Worm (Caenorhabditis elegans): ENCODE measurements around the gene Y57G11B.5.

ce11 chrIV:14542517-14542916, 32.1 kb upstream of the Y57G11B.5 start, which contains the start of gene pals-29:
- TF ChIP-seq unc-55 (GFP tag; optimal IDR thresholded peaks at IDR 0.05) (no peak), hlh-6 (tag; optimal IDR thresholded peaks at IDR 0.05) (no peak), nhr-11 (tag; optimal IDR thresholded peaks at IDR 0.05) (no peak), dve-1 (tag; optimal IDR thresholded peaks at IDR 0.05) (no peak), C38D4.7 (GFP tag; optimal IDR thresholded peaks at IDR 0.05) (no peak), hlh-30 (tag; optimal IDR thresholded peaks at IDR 0.05; ENCODE audit: insufficient read depth) (no peak), pax-1 (tag; optimal IDR thresholded peaks at IDR 0.05) (no peak), fkh-10 (GFP tag; optimal IDR thresholded peaks at IDR 0.05) (no peak), pha-4 (tag; optimal IDR thresholded peaks at IDR 0.05) (no peak)
